Worm (Caenorhabditis elegans) whole organism, young adult: Measurements from ENCODE around the gene lro-1.

ENCODE experiments used
- C06A6.2 ChIP-seq: fragments of 200-800 bp; sonication (Bioruptor generic); conservative IDR thresholded peaks from 2 replicates; pipeline ENCODE4 v1.3.6; 2022; ENCODE audit warnings: missing genetic modification characterization, missing compliant biosample characterization
- D2030.7 ChIP-seq: fragments of 200-800 bp; sonication (Bioruptor generic); IDR thresholded peaks from 2 replicates; pipeline ENCODE4 v1.3.6; 2022; ENCODE audit warnings: missing genetic modification reagents, missing genetic modification characterization, missing compliant biosample characterization
- F22D6.2 ChIP-seq: sonication (generic microtip); optimal IDR thresholded peaks from 2 replicates; lab custom pipeline; 2016; ENCODE audit warnings: mild to moderate bottlenecking, missing genetic modification characterization, missing compliant biosample characterization
- F23B12.7 ChIP-seq: sonication (generic microtip); optimal IDR thresholded peaks from 2 replicates; lab custom pipeline; 2017; ENCODE audit warnings: missing genetic modification characterization, mild to moderate bottlenecking, missing compliant biosample characterization, antibody characterized with exemption, moderate library complexity; ENCODE audit not compliant: insufficient read depth
- F37B4.10 ChIP-seq: fragments of 200-800 bp; sonication (Bioruptor generic); IDR thresholded peaks from 2 replicates; pipeline ENCODE4 v1.3.6; 2022; ENCODE audit warnings: missing genetic modification characterization, missing compliant biosample characterization
- F39B2.1 ChIP-seq: fragments of 200-800 bp; sonication (Bioruptor generic); IDR thresholded peaks from 2 replicates; pipeline ENCODE4 v1.3.6; 2022; ENCODE audit warnings: missing genetic modification reagents, missing genetic modification characterization, missing compliant biosample characterization
- Y79H2A.3 ChIP-seq: fragments of 200-800 bp; sonication (Bioruptor generic); conservative IDR thresholded peaks from 2 replicates; pipeline ENCODE4 v1.3.6; 2022; ENCODE audit warnings: missing genetic modification reagents, missing genetic modification characterization, missing compliant biosample characterization
- akir-1 ChIP-seq: fragments of 200-800 bp; sonication (Bioruptor generic); optimal IDR thresholded peaks from 2 replicates; lab custom pipeline; 2018; ENCODE audit warnings: mild to moderate bottlenecking, missing genetic modification characterization, moderate library complexity, missing compliant biosample characterization
- aptf-2 ChIP-seq: fragments of 200-800 bp; sonication (Bioruptor generic); conservative IDR thresholded peaks from 2 replicates; pipeline ENCODE4 v1.3.6; 2022; ENCODE audit warnings: missing genetic modification reagents, missing genetic modification characterization, missing compliant biosample characterization
- attf-5 ChIP-seq: fragments of 200-800 bp; sonication (Bioruptor generic); optimal IDR thresholded peaks from 2 replicates; lab custom pipeline; 2018; ENCODE audit warnings: mild to moderate bottlenecking, missing genetic modification characterization, missing compliant biosample characterization
- attf-6 ChIP-seq: fragments of 200-800 bp; sonication (Bioruptor generic); IDR thresholded peaks from 2 replicates; pipeline ENCODE4 v1.3.6; 2022; ENCODE audit warnings: missing genetic modification reagents, missing genetic modification characterization, missing compliant biosample characterization
- ccch-3 ChIP-seq: fragments of 200-800 bp; sonication (Bioruptor generic); optimal IDR thresholded peaks from 2 replicates; lab custom pipeline; 2018; ENCODE audit warnings: mild to moderate bottlenecking, missing genetic modification characterization, missing compliant biosample characterization
- ceh-100 ChIP-seq: fragments of 200-800 bp; sonication (Bioruptor generic); IDR thresholded peaks from 2 replicates; pipeline ENCODE4 v1.3.6; 2022; ENCODE audit warnings: missing genetic modification reagents, missing genetic modification characterization, missing compliant biosample characterization
- ceh-27 ChIP-seq: fragments of 200-800 bp; sonication (Bioruptor generic); optimal IDR thresholded peaks from 2 replicates; lab custom pipeline; 2018; ENCODE audit warnings: mild to moderate bottlenecking, missing genetic modification characterization, moderate library complexity, missing compliant biosample characterization
- ceh-91 ChIP-seq: fragments of 200-800 bp; sonication (Bioruptor generic); IDR thresholded peaks from 2 replicates; pipeline ENCODE4 v1.3.6; 2022; ENCODE audit warnings: missing genetic modification reagents, missing genetic modification characterization, missing compliant biosample characterization
- chd-7 ChIP-seq: sonication (generic microtip); optimal IDR thresholded peaks from 2 replicates; lab custom pipeline; 2016; ENCODE audit warnings: mild to moderate bottlenecking, missing genetic modification characterization, moderate library complexity, missing compliant biosample characterization
- die-1 ChIP-seq: sonication (generic microtip); optimal IDR thresholded peaks from 2 replicates; lab custom pipeline; 2016; ENCODE audit warnings: missing genotype, mild to moderate bottlenecking, missing genetic modification characterization, missing compliant biosample characterization
- dox-1 ChIP-seq: fragments of 200-800 bp; sonication (Bioruptor generic); IDR thresholded peaks from 2 replicates; pipeline ENCODE4 v1.3.6; 2022; ENCODE audit warnings: missing genetic modification reagents, missing genetic modification characterization, missing compliant biosample characterization
- ekl-4 ChIP-seq: fragments of 200-800 bp; sonication (Bioruptor generic); IDR thresholded peaks from 2 replicates; pipeline ENCODE4 v1.3.6; 2022; ENCODE audit warnings: missing genetic modification reagents, missing genetic modification characterization, missing compliant biosample characterization
- gei-17 ChIP-seq: fragments of 200-800 bp; sonication (Bioruptor generic); optimal IDR thresholded peaks from 2 replicates; lab custom pipeline; 2018; ENCODE audit warnings: mild to moderate bottlenecking, missing genetic modification characterization, missing compliant biosample characterization
- hlh-12 ChIP-seq: sonication (generic microtip); optimal IDR thresholded peaks from 2 replicates; lab custom pipeline; 2016; ENCODE audit warnings: missing genetic modification characterization, missing compliant biosample characterization
- hlh-26 ChIP-seq: fragments of 200-800 bp; sonication (Bioruptor generic); conservative IDR thresholded peaks from 2 replicates; pipeline ENCODE4 v1.3.6; 2022; ENCODE audit warnings: missing genetic modification reagents, missing genetic modification characterization, missing compliant biosample characterization
- hmg-20 ChIP-seq: fragments of 200-800 bp; sonication (Bioruptor generic); IDR thresholded peaks from 2 replicates; pipeline ENCODE4 v1.3.6; 2022; ENCODE audit warnings: missing genetic modification reagents, missing genetic modification characterization, missing compliant biosample characterization
- hsf-1 ChIP-seq: fragments of 200-800 bp; sonication (Bioruptor generic); IDR thresholded peaks from 2 replicates; pipeline ENCODE4 v1.3.6; 2022; ENCODE audit warnings: missing genetic modification reagents, missing genetic modification characterization, missing compliant biosample characterization
- let-526 ChIP-seq: fragments of 200-800 bp; sonication (Bioruptor generic); IDR thresholded peaks from 2 replicates; pipeline ENCODE4 v1.3.6; 2022; ENCODE audit warnings: missing genetic modification reagents, missing genetic modification characterization, missing compliant biosample characterization
- lin-26 ChIP-seq: fragments of 200-800 bp; sonication (Bioruptor generic); IDR thresholded peaks from 2 replicates; pipeline ENCODE4 v1.3.6; 2022; ENCODE audit warnings: missing genetic modification reagents, missing genetic modification characterization, missing compliant biosample characterization
- lin-40 ChIP-seq: sonication (generic microtip); optimal IDR thresholded peaks from 2 replicates; lab custom pipeline; 2016; ENCODE audit warnings: missing genetic modification characterization, mild to moderate bottlenecking, missing compliant biosample characterization, missing genotype, missing genetic modification reagents
- lin-54 ChIP-seq: fragments of 200-800 bp; sonication (Bioruptor generic); optimal IDR thresholded peaks from 2 replicates; lab custom pipeline; 2018; ENCODE audit warnings: mild to moderate bottlenecking, missing genetic modification characterization, missing compliant biosample characterization
- lir-1 ChIP-seq: fragments of 200-800 bp; sonication (Bioruptor generic); conservative IDR thresholded peaks from 2 replicates; pipeline ENCODE4 v1.3.6; 2022; ENCODE audit warnings: missing genetic modification reagents, missing genetic modification characterization, missing compliant biosample characterization
- madf-3 ChIP-seq: fragments of 200-800 bp; sonication (Bioruptor generic); IDR thresholded peaks from 2 replicates; pipeline ENCODE4 v1.3.6; 2022; ENCODE audit warnings: missing genetic modification reagents, missing genetic modification characterization, missing compliant biosample characterization
- nfya-1 ChIP-seq: sonication (generic microtip); optimal IDR thresholded peaks from 2 replicates; lab custom pipeline; 2017; ENCODE audit warnings: antibody characterized with exemption, missing compliant biosample characterization, missing genetic modification characterization, borderline replicate concordance; ENCODE audit not compliant: insufficient read depth
- nfya-2 ChIP-seq: fragments of 200-800 bp; sonication (Bioruptor generic); IDR thresholded peaks from 2 replicates; pipeline ENCODE4 v1.3.6; 2022; ENCODE audit warnings: missing genetic modification reagents, missing genetic modification characterization, missing compliant biosample characterization
- nhr-120 ChIP-seq: fragments of 200-800 bp; sonication (Bioruptor generic); IDR thresholded peaks from 2 replicates; pipeline ENCODE4 v1.3.6; 2022; ENCODE audit warnings: missing genetic modification characterization, missing compliant biosample characterization
- nhr-179 ChIP-seq: sonication (generic microtip); optimal IDR thresholded peaks from 2 replicates; lab custom pipeline; 2016; ENCODE audit warnings: mild to moderate bottlenecking, missing genetic modification characterization, missing compliant biosample characterization
- nhr-90 ChIP-seq: sonication (generic microtip); optimal IDR thresholded peaks from 2 replicates; lab custom pipeline; 2016; ENCODE audit warnings: missing genotype, mild to moderate bottlenecking, missing genetic modification characterization, missing compliant biosample characterization
- pbrm-1 ChIP-seq: fragments of 200-800 bp; sonication (Bioruptor generic); IDR thresholded peaks from 2 replicates; pipeline ENCODE4 v1.3.6; 2022; ENCODE audit warnings: missing genetic modification reagents, missing genetic modification characterization, missing compliant biosample characterization
- snpc-1.1 ChIP-seq: sonication (generic microtip); optimal IDR thresholded peaks from 2 replicates; lab custom pipeline; 2017; ENCODE audit warnings: missing genetic modification characterization, mild to moderate bottlenecking, missing compliant biosample characterization, antibody characterized with exemption, moderate library complexity, missing genotype, missing genetic modification reagents; ENCODE audit not compliant: insufficient read depth
- snpc-1.3 ChIP-seq: sonication (generic microtip); optimal IDR thresholded peaks from 2 replicates; lab custom pipeline; 2017; ENCODE audit warnings: missing genetic modification characterization, mild to moderate bottlenecking, missing compliant biosample characterization, antibody characterized with exemption, moderate library complexity, missing genotype, missing genetic modification reagents; ENCODE audit not compliant: insufficient read depth
- snpc-3.4 ChIP-seq: sonication (generic microtip); optimal IDR thresholded peaks from 2 replicates; lab custom pipeline; 2017; ENCODE audit warnings: missing genetic modification characterization, mild to moderate bottlenecking, missing compliant biosample characterization, antibody characterized with exemption, moderate library complexity, missing genotype, missing genetic modification reagents
- snpc-4 ChIP-seq, 5 experiments: fragments of 150-350 bp in 1 of 5; sonication (generic microtip) in 4 of 5; optimal IDR thresholded peaks; 2 replicates each; lab custom pipeline; 2014 to 2018; ENCODE audit warnings: missing genetic modification characterization in 5 of 5, missing biosample characterization in 3 of 5, antibody characterized with exemption in 2 of 5, mild to moderate bottlenecking in 2 of 5, missing compliant biosample characterization in 2 of 5, missing genotype in 2 of 5, moderate library complexity in 2 of 5, missing genetic modification reagents in 1 of 5
- somi-1 ChIP-seq: fragments of 200-800 bp; sonication (Bioruptor generic); optimal IDR thresholded peaks from 2 replicates; lab custom pipeline; 2018; ENCODE audit warnings: mild to moderate bottlenecking, missing genetic modification characterization, missing compliant biosample characterization
- tbx-9 ChIP-seq: sonication (generic microtip); optimal IDR thresholded peaks from 2 replicates; lab custom pipeline; 2016; ENCODE audit warnings: borderline replicate concordance, missing genetic modification characterization, inconsistent platforms, missing compliant biosample characterization
- tlf-1 ChIP-seq: fragments of 200-800 bp; sonication (Bioruptor generic); optimal IDR thresholded peaks from 2 replicates; lab custom pipeline; 2018; ENCODE audit warnings: mild to moderate bottlenecking, missing genetic modification characterization, missing compliant biosample characterization
- unc-130 ChIP-seq: sonication (generic microtip); optimal IDR thresholded peaks from 2 replicates; lab custom pipeline; 2016; ENCODE audit warnings: missing genetic modification reagents, missing genetic modification characterization, missing compliant biosample characterization
- zfh-2 ChIP-seq: fragments of 200-800 bp; sonication (Bioruptor generic); conservative IDR thresholded peaks from 2 replicates; pipeline ENCODE4 v1.3.6; 2022; ENCODE audit warnings: missing genetic modification reagents, missing genetic modification characterization, missing compliant biosample characterization
- ztf-28 ChIP-seq: fragments of 200-800 bp; sonication (Bioruptor generic); IDR thresholded peaks from 2 replicates; pipeline ENCODE4 v1.3.6; 2022; ENCODE audit warnings: missing genetic modification reagents, missing genetic modification characterization, missing compliant biosample characterization

lro-1 gene

DNA sequence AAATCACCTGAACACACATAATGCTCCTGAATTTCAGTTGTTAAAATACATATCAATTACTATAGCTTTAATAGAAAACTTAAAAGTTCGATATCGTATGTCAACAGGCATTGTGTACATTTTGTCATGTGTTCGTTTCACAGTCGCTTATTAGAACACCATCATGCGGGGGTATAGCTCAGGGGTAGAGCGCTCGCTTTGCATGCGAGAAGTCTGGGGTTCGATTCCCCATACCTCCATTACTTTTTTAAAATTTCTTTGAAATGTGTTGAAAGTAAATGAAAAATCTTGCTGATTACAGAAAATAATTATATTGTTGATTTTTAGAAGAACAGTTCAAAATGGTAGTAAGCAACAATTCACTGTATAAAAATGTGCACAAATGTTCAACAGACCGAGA lies 14.3 kb downstream of the lro-1 start (continued):
- TF ChIP-seq aptf-2 (GFP tag; lab: Robert Waterston, UW) = no peak
- TF ChIP-seq lin-54 = peak; percentile 42
- no peak for TF ChIP-seq nhr-179 (tag; lab: Kevin White, UChicago)
- TF ChIP-seq attf-5 (GFP tag; lab: Kevin White, UChicago) = peak; percentile 56
- TF ChIP-seq C06A6.2 (GFP tag; lab: Robert Waterston, UW) = no peak
- TF ChIP-seq ceh-100 = peak; percentile 48
- TF ChIP-seq D2030.7 (GFP tag; lab: Robert Waterston, UW) = peak; percentile 72
- peak; percentile 97 for TF ChIP-seq lin-26 (GFP tag; lab: Robert Waterston, UW)
- TF ChIP-seq ztf-28 (GFP tag; lab: Robert Waterston, UW) = 0 out of 2 replicates have a peak, but pooled peaks have one; percentile 63
- TF ChIP-seq ceh-91 (GFP tag; lab: Robert Waterston, UW) = no peak
- peak; percentile 60; the same call in 1 of the 2 replicates for TF ChIP-seq attf-6 (GFP tag; lab: Robert Waterston, UW)
- no peak for TF ChIP-seq nfya-1
- peak; percentile 70 for TF ChIP-seq F23B12.7 (tag; lab: Kevin White, UChicago)
- TF ChIP-seq akir-1 (GFP tag; lab: Kevin White, UChicago) = peak; percentile 2
- no peak for TF ChIP-seq zfh-2
- TF ChIP-seq tbx-9 = no peak
- peak; percentile 80 for TF ChIP-seq ekl-4
- TF ChIP-seq snpc-4 (GFP tag; optimal IDR thresholded peaks at IDR 0.05; lab: Kevin White, UChicago) = peak; percentile 85
- TF ChIP-seq snpc-4 (tag; optimal IDR thresholded peaks at IDR 0.05; lab: Kevin White, UChicago) = peak in 2 of 4 experiments; percentile 35 to 83
- peak; percentile 62; the same call in 1 of the 2 replicates for TF ChIP-seq dox-1 (GFP tag; lab: Robert Waterston, UW)
- no peak for TF ChIP-seq ccch-3 (GFP tag; lab: Kevin White, UChicago)
- no peak for TF ChIP-seq hlh-26
- no peak for TF ChIP-seq lin-40 (tag; lab: Kevin White, UChicago)
- TF ChIP-seq pbrm-1 (GFP tag; lab: Robert Waterston, UW) = peak; percentile 76
- TF ChIP-seq snpc-1.1 (tag; lab: Kevin White, UChicago) = peak; percentile 71
- TF ChIP-seq nfya-2 = no peak
- 0 out of 2 replicates have a peak, but pooled peaks have one; percentile 49 for TF ChIP-seq madf-3 (GFP tag; lab: Robert Waterston, UW)
- TF ChIP-seq hsf-1 (GFP tag; lab: Robert Waterston, UW) = 0 out of 2 replicates have a peak, but pooled peaks have one; percentile 50
- peak; percentile 79 for TF ChIP-seq somi-1 (GFP tag; lab: Kevin White, UChicago)
- 0 out of 2 replicates have a peak, but pooled peaks have one; percentile 55 for TF ChIP-seq Y79H2A.3
- TF ChIP-seq unc-130 (GFP tag; lab: Kevin White, UChicago) = peak; percentile 39
- no peak for TF ChIP-seq F39B2.1 (GFP tag; lab: Robert Waterston, UW)
- peak; percentile 64 for TF ChIP-seq hlh-12
- no peak for TF ChIP-seq gei-17
- TF ChIP-seq nhr-90 (tag; lab: Kevin White, UChicago) = peak; percentile 76
- TF ChIP-seq F37B4.10 (GFP tag; lab: Robert Waterston, UW) = no peak
- peak; percentile 94 for TF ChIP-seq snpc-1.3
- TF ChIP-seq die-1 = peak; percentile 90
- 0 out of 2 replicates have a peak, but pooled peaks have one; percentile 57 for TF ChIP-seq hmg-20 (GFP tag; lab: Robert Waterston, UW)
- peak; percentile 82 for TF ChIP-seq snpc-3.4 (tag; lab: Kevin White, UChicago)
- TF ChIP-seq F22D6.2 (tag; lab: Kevin White, UChicago) = no peak
- TF ChIP-seq ceh-27 (GFP tag; lab: Kevin White, UChicago) = peak; percentile 5
- TF ChIP-seq nhr-120 (GFP tag; lab: Robert Waterston, UW) = no peak
- peak; percentile 40 for TF ChIP-seq tlf-1 (GFP tag; lab: Kevin White, UChicago)
- TF ChIP-seq lir-1 (GFP tag; lab: Robert Waterston, UW) = no peak
- peak; percentile 69 for TF ChIP-seq chd-7 (tag; lab: Kevin White, UChicago)
- 0 out of 2 replicates have a peak, but pooled peaks have one; percentile 22 for TF ChIP-seq let-526
